Fruit fly (Drosophila melanogaster): ENCODE results near the gene CG32603.

DNA sequence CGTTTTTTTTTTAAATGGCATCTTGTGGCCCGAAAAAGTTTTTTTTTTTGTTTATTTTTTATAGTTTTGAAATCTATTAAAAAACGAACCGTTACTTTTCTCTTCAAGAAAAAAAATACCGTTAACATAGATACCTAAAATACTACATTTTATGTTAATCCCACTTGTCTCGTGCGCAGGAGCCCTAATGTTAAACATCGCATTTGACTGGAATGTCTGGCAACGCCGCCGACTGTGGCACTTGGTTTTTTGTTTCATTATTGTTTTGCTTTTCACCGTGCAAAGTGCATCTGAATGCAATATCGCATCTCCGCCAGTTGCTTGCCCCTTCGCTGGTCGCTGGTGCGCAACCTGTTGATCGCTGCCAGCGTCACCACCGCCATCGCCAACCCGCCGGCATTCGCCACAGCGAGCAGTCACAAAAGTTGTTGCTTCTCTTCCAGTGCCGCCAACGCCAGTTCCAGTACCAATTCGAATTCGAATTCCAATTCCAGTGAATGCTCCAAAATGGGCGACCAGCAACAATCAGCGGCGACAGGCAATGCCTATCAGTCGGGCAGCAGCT is 15.7 kb downstream of the CG32603 start, which contains the start of gene CG11590:
- no peak for TF ChIP-seq Met (GFP tag; optimal IDR thresholded peaks at IDR 0.05)
- TF ChIP-seq Eip75B (GFP tag; optimal IDR thresholded peaks at IDR 0.05): no peak

Data from whole organism, prepupa.